Fruit fly (Drosophila melanogaster): ENCODE measurements around the gene CG13856.

DNA sequence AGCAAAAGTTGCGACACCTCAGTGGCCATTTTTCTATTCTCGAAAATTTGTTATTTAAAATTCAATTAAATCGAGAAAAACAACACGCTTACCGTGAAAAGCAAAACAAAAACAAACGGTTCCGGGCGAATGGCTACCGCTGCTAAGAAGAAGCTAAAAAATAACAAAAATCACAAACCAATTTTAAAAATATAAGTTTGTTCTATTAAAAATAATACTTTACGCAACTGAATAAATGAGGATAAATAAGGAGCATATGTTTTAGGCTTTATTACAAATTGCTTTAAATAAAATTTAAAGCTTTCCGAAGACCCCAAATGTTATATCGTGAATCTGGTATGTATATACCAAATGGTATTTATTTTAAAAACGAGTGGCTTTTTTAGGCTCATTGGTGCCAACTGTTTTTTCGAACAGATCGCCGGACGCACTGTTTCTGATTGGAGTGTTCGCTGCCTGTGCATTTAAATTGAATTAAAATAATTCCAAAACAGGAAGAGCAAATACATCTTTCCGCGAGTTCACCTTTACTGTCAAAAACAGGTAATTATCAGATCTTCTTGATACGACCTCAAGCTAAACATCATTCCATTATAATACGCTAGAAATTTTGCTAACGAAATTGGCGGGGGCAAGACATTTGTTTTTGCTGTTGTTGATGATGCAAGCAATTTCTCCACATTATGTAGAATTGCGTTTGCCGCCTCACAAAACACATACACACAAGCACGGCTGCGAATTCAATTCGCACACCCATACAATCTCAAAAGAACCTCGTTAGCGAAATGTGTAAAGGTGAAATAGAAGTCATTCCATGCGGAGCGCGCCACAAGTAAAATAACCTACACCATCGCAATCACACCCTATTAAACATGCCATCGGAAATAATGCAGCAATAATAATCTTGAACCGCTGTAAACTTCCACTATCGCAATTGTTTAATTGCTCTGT, 35.1 kb upstream of the CG13856 start, which contains the start of the genes Polr3F and PyK:
- TF ChIP-seq CG6276 (GFP tag; optimal IDR thresholded peaks at IDR 0.05), result peak; percentile 41
- peak; percentile 72 for TF ChIP-seq eg (GFP tag; IDR thresholded peaks at IDR 0.05)
- TF ChIP-seq Eip75B (GFP tag; optimal IDR thresholded peaks at IDR 0.05), result peak; percentile 16
- no peak for TF ChIP-seq Blimp-1 (GFP tag; optimal IDR thresholded peaks at IDR 0.05)
- TF ChIP-seq CG4318 (GFP tag; optimal IDR thresholded peaks at IDR 0.05), result no peak
- peak; percentile 26 for TF ChIP-seq Met (GFP tag; optimal IDR thresholded peaks at IDR 0.05)
- peak; percentile 45 for TF ChIP-seq OdsH (GFP tag; optimal IDR thresholded peaks at IDR 0.05)
